Worm (Caenorhabditis elegans) whole organism, L4 larva: ENCODE results near the gene F16B12.6.

Experiments
- F37D6.2 ChIP-seq: sonication (generic microtip); optimal IDR thresholded peaks from 2 replicates; lab custom pipeline; 2016; ENCODE audit warnings: mild to moderate bottlenecking, missing genetic modification characterization, missing compliant biosample characterization
- F49E8.2 ChIP-seq: sonication (generic microtip); optimal IDR thresholded peaks from 2 replicates; lab custom pipeline; 2016; ENCODE audit warnings: missing compliant biosample characterization, mild to moderate bottlenecking, missing genetic modification characterization, borderline replicate concordance
- T20F7.1 ChIP-seq: fragments of 200-800 bp; sonication (Bioruptor generic); optimal IDR thresholded peaks from 2 replicates; lab custom pipeline; 2018; ENCODE audit warnings: mild to moderate bottlenecking, missing genetic modification characterization, missing compliant biosample characterization
- T26A8.4 ChIP-seq: fragments of 200-800 bp; sonication (Bioruptor generic); IDR thresholded peaks from 2 replicates; pipeline ENCODE4 v1.3.6; 2022; ENCODE audit warnings: missing genetic modification characterization, missing compliant biosample characterization
- Y105C5A.15 ChIP-seq: fragments of 200-800 bp; sonication (Bioruptor generic); IDR thresholded peaks from 2 replicates; pipeline ENCODE4 v1.3.6; 2022; ENCODE audit warnings: missing genetic modification characterization, missing compliant biosample characterization
- Y48G9A.11 ChIP-seq: fragments of 200-800 bp; sonication (Bioruptor generic); IDR thresholded peaks from 2 replicates; pipeline ENCODE4 v1.3.6; 2022; ENCODE audit warnings: missing genetic modification reagents, missing genetic modification characterization, missing compliant biosample characterization
- ZK546.5 ChIP-seq, 2 experiments: sonication (generic microtip); optimal IDR thresholded peaks; 2 replicates each; lab custom pipeline; 2017; ENCODE audit warnings: missing biosample characterization in 2 of 2, missing genetic modification characterization in 2 of 2
- aha-1 ChIP-seq: fragments of 150-350 bp; peaks from one replicate; lab custom pipeline; 2014; ENCODE audit warnings: missing biosample characterization, missing genetic modification characterization
- aly-2 ChIP-seq: sonication (generic microtip); optimal IDR thresholded peaks from 2 replicates; lab custom pipeline; 2018; ENCODE audit warnings: missing biosample characterization, missing genetic modification characterization
- arid-1 ChIP-seq: fragments of 200-800 bp; sonication (Bioruptor generic); conservative IDR thresholded peaks from 2 replicates; pipeline ENCODE4 v1.3.6; 2022; ENCODE audit warnings: missing genetic modification reagents, missing genetic modification characterization, missing compliant biosample characterization
- attf-4 ChIP-seq: sonication (generic microtip); optimal IDR thresholded peaks from 3 replicates; lab custom pipeline; 2017; ENCODE audit warnings: missing biosample characterization, missing genetic modification characterization
- ceh-20 ChIP-seq: fragments of 200-800 bp; sonication (Bioruptor generic); IDR thresholded peaks from 2 replicates; pipeline ENCODE4 v1.3.6; 2022; ENCODE audit warnings: missing genetic modification reagents, missing genetic modification characterization, missing compliant biosample characterization
- ceh-28 ChIP-seq: fragments of 150-350 bp; optimal IDR thresholded peaks from 2 replicates; lab custom pipeline; 2014; ENCODE audit warnings: missing biosample characterization, missing genetic modification reagents, missing genetic modification characterization
- ceh-32 ChIP-seq: sonication (generic microtip); optimal IDR thresholded peaks from 2 replicates; lab custom pipeline; 2016; ENCODE audit warnings: mild to moderate bottlenecking, missing genetic modification characterization, missing compliant biosample characterization; ENCODE audit not compliant: poor library complexity
- ceh-82 ChIP-seq: sonication (generic microtip); optimal IDR thresholded peaks from 2 replicates; lab custom pipeline; 2017; ENCODE audit warnings: missing biosample characterization, missing genetic modification characterization
- cey-2 ChIP-seq: sonication (generic microtip); optimal IDR thresholded peaks from 3 replicates; lab custom pipeline; 2017; ENCODE audit warnings: missing genetic modification characterization, mild to moderate bottlenecking, missing compliant biosample characterization, antibody characterized with exemption, borderline replicate concordance; ENCODE audit not compliant: insufficient read depth
- ctbp-1 ChIP-seq: fragments of 200-800 bp; sonication (Bioruptor generic); IDR thresholded peaks from 2 replicates; pipeline ENCODE4 v1.3.6; 2022; ENCODE audit warnings: missing genetic modification reagents, missing genetic modification characterization, missing compliant biosample characterization
- daf-12 ChIP-seq: fragments of 150-350 bp; optimal IDR thresholded peaks from 2 replicates; lab custom pipeline; 2014; ENCODE audit warnings: missing biosample characterization, missing genetic modification reagents, missing genetic modification characterization
- daf-19 ChIP-seq: fragments of 200-800 bp; sonication (Bioruptor generic); conservative IDR thresholded peaks from 2 replicates; pipeline ENCODE4 v1.3.6; 2022; ENCODE audit warnings: missing genetic modification characterization, missing compliant biosample characterization
- dpl-1 ChIP-seq: fragments of 150-350 bp; optimal IDR thresholded peaks from 2 replicates; lab custom pipeline; 2014; ENCODE audit warnings: missing biosample characterization, missing genetic modification reagents, missing genetic modification characterization
- duxl-1 ChIP-seq: sonication (generic microtip); optimal IDR thresholded peaks from 2 replicates; lab custom pipeline; 2016; ENCODE audit warnings: mild to moderate bottlenecking, missing genetic modification characterization, moderate library complexity, missing compliant biosample characterization; ENCODE audit not compliant: poor library complexity
- dve-1 ChIP-seq: sonication (generic microtip); optimal IDR thresholded peaks from 2 replicates; lab custom pipeline; 2017; ENCODE audit warnings: antibody characterized with exemption, mild to moderate bottlenecking, missing genetic modification characterization, missing compliant biosample characterization; ENCODE audit not compliant: insufficient read depth
- fkh-10 ChIP-seq: fragments of 150-350 bp; optimal IDR thresholded peaks from 2 replicates; lab custom pipeline; 2014; ENCODE audit warnings: missing biosample characterization, missing genetic modification reagents, missing genetic modification characterization
- fos-1 ChIP-seq: fragments of 150-350 bp; optimal IDR thresholded peaks from 2 replicates; lab custom pipeline; 2014; ENCODE audit warnings: missing biosample characterization, missing genetic modification characterization
- lim-7 ChIP-seq: fragments of 200-800 bp; sonication (Bioruptor generic); IDR thresholded peaks from 2 replicates; pipeline ENCODE4 v1.3.6; 2022; ENCODE audit warnings: missing genetic modification characterization, missing compliant biosample characterization
- lin-29 ChIP-seq: fragments of 200-800 bp; sonication (Bioruptor generic); IDR thresholded peaks from 2 replicates; pipeline ENCODE4 v1.3.6; 2022; ENCODE audit warnings: missing genetic modification reagents, missing genetic modification characterization, missing compliant biosample characterization
- lin-38 ChIP-seq: fragments of 200-800 bp; sonication (Bioruptor generic); IDR thresholded peaks from 2 replicates; pipeline ENCODE4 v1.3.6; 2022; ENCODE audit warnings: missing genetic modification reagents, missing genetic modification characterization, missing compliant biosample characterization
- lin-39 ChIP-seq: fragments of 150-350 bp; optimal IDR thresholded peaks from 2 replicates; lab custom pipeline; 2014; ENCODE audit warnings: missing biosample characterization, missing genetic modification reagents, missing genetic modification characterization
- lsy-2 ChIP-seq, 2 experiments: fragments of 150-350 bp in 1 of 2; sonication (generic microtip) in 1 of 2; optimal IDR thresholded peaks; 2 replicates each; lab custom pipeline; 2014 to 2017; ENCODE audit warnings: missing biosample characterization in 2 of 2, missing genetic modification characterization in 2 of 2
- mdt-29 ChIP-seq: fragments of 200-800 bp; sonication (Bioruptor generic); IDR thresholded peaks from 2 replicates; pipeline ENCODE4 v1.3.6; 2022; ENCODE audit warnings: missing genetic modification reagents, missing genetic modification characterization, missing compliant biosample characterization
- mxl-2 ChIP-seq: fragments of 200-800 bp; sonication (Bioruptor generic); conservative IDR thresholded peaks from 2 replicates; pipeline ENCODE4 v1.3.6; 2022; ENCODE audit warnings: missing genetic modification reagents, missing genetic modification characterization, missing compliant biosample characterization
- nhr-10 ChIP-seq: fragments of 150-350 bp; optimal IDR thresholded peaks from 2 replicates; lab custom pipeline; 2014; ENCODE audit warnings: missing biosample characterization, missing genetic modification characterization
- nhr-102 ChIP-seq: sonication (generic microtip); optimal IDR thresholded peaks from 2 replicates; lab custom pipeline; 2016; ENCODE audit warnings: mild to moderate bottlenecking, missing genetic modification characterization, moderate library complexity, missing compliant biosample characterization
- nhr-11 ChIP-seq: fragments of 150-350 bp; optimal IDR thresholded peaks from 2 replicates; lab custom pipeline; 2014; ENCODE audit warnings: missing biosample characterization, missing genetic modification characterization
- nhr-111 ChIP-seq: fragments of 200-800 bp; sonication (Bioruptor generic); optimal IDR thresholded peaks from 2 replicates; lab custom pipeline; 2018; ENCODE audit warnings: mild to moderate bottlenecking, missing genetic modification characterization, missing compliant biosample characterization
- nhr-237 ChIP-seq: sonication (generic microtip); optimal IDR thresholded peaks from 2 replicates; lab custom pipeline; 2017; ENCODE audit warnings: missing biosample characterization, missing genetic modification characterization
- nhr-41 ChIP-seq: fragments of 200-800 bp; sonication (Bioruptor generic); IDR thresholded peaks from 2 replicates; pipeline ENCODE4 v1.3.6; 2022; ENCODE audit warnings: missing genetic modification reagents, missing genetic modification characterization, missing compliant biosample characterization
- nhr-48 ChIP-seq: sonication (generic microtip); optimal IDR thresholded peaks from 2 replicates; lab custom pipeline; 2016; ENCODE audit warnings: mild to moderate bottlenecking, missing genetic modification characterization, missing compliant biosample characterization
- pha-4 ChIP-seq, 2 experiments: fragments of 150-350 bp in 1 of 2; fragments of 200-800 bp in 1 of 2; sonication (Bioruptor generic) in 1 of 2; IDR thresholded peaks in 1 of 2; optimal IDR thresholded peaks in 1 of 2; 2 replicates each; pipeline versions ENCODE4 v1.3.6 to Lab custom; 2014 to 2022; ENCODE audit warnings: missing genetic modification characterization in 2 of 2, missing genetic modification reagents in 2 of 2, missing biosample characterization in 1 of 2, missing compliant biosample characterization in 1 of 2
- rbr-2 ChIP-seq: sonication (generic microtip); optimal IDR thresholded peaks from 2 replicates; lab custom pipeline; 2016; ENCODE audit warnings: missing genotype, missing genetic modification characterization, missing compliant biosample characterization
- skn-1 ChIP-seq: fragments of 150-350 bp; optimal IDR thresholded peaks from 2 replicates; lab custom pipeline; 2014; ENCODE audit warnings: missing biosample characterization, missing genetic modification characterization
- snpc-4 ChIP-seq: fragments of 150-350 bp; optimal IDR thresholded peaks from 2 replicates; lab custom pipeline; 2014; ENCODE audit warnings: missing biosample characterization, missing genetic modification characterization
- spr-1 ChIP-seq: sonication (generic microtip); optimal IDR thresholded peaks from 2 replicates; lab custom pipeline; 2016; ENCODE audit warnings: mild to moderate bottlenecking, missing genetic modification characterization, missing compliant biosample characterization
- tag-97 ChIP-seq: fragments of 200-800 bp; sonication (Bioruptor generic); IDR thresholded peaks from 2 replicates; pipeline ENCODE4 v1.3.6; 2022; ENCODE audit warnings: missing genetic modification characterization, missing compliant biosample characterization
- unc-62 ChIP-seq, 3 experiments: fragments of 150-350 bp in 1 of 3; sonication (generic microtip); optimal IDR thresholded peaks in 2 of 3; peaks in 1 of 3; 1 replicate in 1 of 3; 2 replicates in 2 of 3; lab custom pipeline; 2014 to 2017; ENCODE audit warnings: missing biosample characterization in 3 of 3, missing genetic modification characterization in 3 of 3, missing genetic modification reagents in 3 of 3, missing genotype in 1 of 3
- ztf-11 ChIP-seq: fragments of 150-350 bp; optimal IDR thresholded peaks from 2 replicates; lab custom pipeline; 2014; ENCODE audit warnings: missing biosample characterization, missing genetic modification characterization

F16B12.6 gene

ce11 chrX:14078574-14078973 is 23.5 kb upstream of the F16B12.6 start, which contains the start of gene C33G3.5:
TSS of gene C33G3.5 (minus strand) at chrX:14078674.
- TF ChIP-seq aha-1 (tag; lab: Kevin White, UChicago) (no peak), ceh-28 (no peak), dpl-1 (GFP tag; lab: Kevin White, UChicago) (no peak), lsy-2 (tag; optimal IDR thresholded peaks at IDR 0.05; lab: Kevin White, UChicago) (no peak), ceh-20 (GFP tag; lab: Robert Waterston, UW) (no peak), lin-29 (GFP tag; lab: Robert Waterston, UW) (no peak), dve-1 (tag; lab: Kevin White, UChicago) (no peak), nhr-237 (tag; lab: Kevin White, UChicago) (no peak), unc-62 (GFP tag; optimal IDR thresholded peaks at IDR 0.05 in 1 of 2; lab: Kevin White, UChicago) (no peak), unc-62 (tag; optimal IDR thresholded peaks at IDR 0.05; lab: Kevin White, UChicago) (no peak), duxl-1 (tag; lab: Kevin White, UChicago) (no peak), tag-97 (GFP tag; lab: Robert Waterston, UW) (no peak), rbr-2 (tag; lab: Kevin White, UChicago) (no peak), nhr-48 (tag; lab: Kevin White, UChicago) (no peak), T20F7.1 (GFP tag; lab: Kevin White, UChicago) (no peak), fkh-10 (GFP tag; lab: Kevin White, UChicago) (no peak), F37D6.2 (tag; lab: Kevin White, UChicago) (no peak), lin-38 (no peak), ztf-11 (tag; lab: Kevin White, UChicago) (no peak)

DNA sequence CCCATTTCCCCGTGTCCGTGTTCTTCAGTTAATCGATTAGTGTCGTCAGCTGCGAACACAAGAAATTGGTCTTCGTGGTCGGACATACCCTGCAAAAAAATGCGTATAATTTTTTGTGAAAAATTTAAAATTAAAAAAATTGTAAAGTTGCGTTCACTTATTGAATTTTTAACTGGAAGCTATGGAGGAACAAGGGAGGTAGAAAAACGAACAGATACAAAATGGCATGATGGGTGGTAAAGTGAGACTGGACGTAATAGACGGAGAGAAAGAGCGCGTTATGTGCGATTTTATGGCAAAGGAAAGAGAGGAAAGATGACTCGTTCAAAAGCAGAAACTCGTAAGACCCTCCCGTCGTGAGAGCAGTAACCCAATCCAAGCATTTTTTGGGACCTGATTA is 17.9 kb upstream of the F16B12.6 start, which contains the start of gene C33G3.6:
TSS of gene C33G3.6 (minus strand) at position 101 of the 400 bp plus-strand sequence.
- TF ChIP-seq nhr-102 (tag; lab: Kevin White, UChicago) (no peak), unc-62 (GFP tag; optimal IDR thresholded peaks at IDR 0.05 in 1 of 2; lab: Kevin White, UChicago) (peak in 1 of 2 experiments; percentile 2), unc-62 (tag; optimal IDR thresholded peaks at IDR 0.05; lab: Kevin White, UChicago) (no peak)

- TF ChIP-seq T26A8.4 (GFP tag; lab: Robert Waterston, UW): no peak
- TF ChIP-seq daf-12 (tag; lab: Kevin White, UChicago): no peak
- no peak for TF ChIP-seq nhr-102 (tag; lab: Kevin White, UChicago)
- no peak for TF ChIP-seq snpc-4 (tag; lab: Kevin White, UChicago)
- TF ChIP-seq daf-19 (GFP tag; lab: Robert Waterston, UW): no peak
- no peak for TF ChIP-seq mdt-29 (GFP tag; lab: Robert Waterston, UW)
- TF ChIP-seq aly-2 (tag; lab: Kevin White, UChicago): no peak
- no peak for TF ChIP-seq mxl-2 (GFP tag; lab: Robert Waterston, UW)
- no peak for TF ChIP-seq arid-1
- no peak for TF ChIP-seq attf-4 (tag; lab: Kevin White, UChicago)
- TF ChIP-seq F49E8.2 (tag; lab: Kevin White, UChicago): no peak
- no peak for TF ChIP-seq lin-39
- TF ChIP-seq ceh-32 (tag; lab: Kevin White, UChicago): no peak
- no peak for TF ChIP-seq nhr-111 (GFP tag; lab: Kevin White, UChicago)
- TF ChIP-seq cey-2: no peak
- no peak for TF ChIP-seq ctbp-1
- no peak for TF ChIP-seq nhr-11 (tag; lab: Kevin White, UChicago)
Observed at ce11 chrX:14085208-14085607, 16.9 kb upstream of the F16B12.6 start, which contains the start of gene F16B12.1. TSS of gene F16B12.1 (plus strand) at chrX:14085508.

- TF ChIP-seq lim-7 (GFP tag; lab: Robert Waterston, UW) (no peak), pha-4 (GFP tag; IDR thresholded peaks at IDR 0.05; lab: Robert Waterston, UW) (no peak), pha-4 (tag; optimal IDR thresholded peaks at IDR 0.05; lab: Kevin White, UChicago) (no peak), nhr-10 (tag; lab: Kevin White, UChicago) (no peak), spr-1 (tag; lab: Kevin White, UChicago) (no peak), T26A8.4 (GFP tag; lab: Robert Waterston, UW) (no peak), Y105C5A.15 (GFP tag; lab: Robert Waterston, UW) (no peak), nhr-41 (GFP tag; lab: Robert Waterston, UW) (no peak), ceh-82 (no peak), ceh-32 (tag; lab: Kevin White, UChicago) (no peak), Y48G9A.11 (GFP tag; lab: Robert Waterston, UW) (no peak), skn-1 (tag; lab: Kevin White, UChicago) (no peak), fos-1 (tag; lab: Kevin White, UChicago) (no peak), ZK546.5 (tag; optimal IDR thresholded peaks at IDR 0.05; lab: Kevin White, UChicago) (no peak)
Observed at ce11 chrX:14090089-14090488, 12.0 kb upstream of the F16B12.6 start, which contains the start of gene dsl-4. TSS of gene dsl-4 (plus strand) at chrX:14090389.
